Fruit fly (Drosophila melanogaster) whole organism, embryonic: ENCODE results near the gene Rfx.

ENCODE experiments used
- BEAF-32 ChIP-seq: fragments of 200-800 bp; sonication (Bioruptor generic); optimal IDR thresholded peaks from 3 replicates; lab custom pipeline; 2017; ENCODE audit warnings: missing biosample characterization, missing genetic modification characterization, mild to moderate bottlenecking, moderate library complexity, missing genetic modification reagents
- CG1024 ChIP-seq: fragments of 200-800 bp; sonication (Bioruptor generic); IDR thresholded peaks from 2 replicates; pipeline ENCODE4 v1.3.6; 2022; ENCODE audit warnings: missing biosample characterization, missing genetic modification characterization
- CG10431 ChIP-seq: fragments of 200-800 bp; sonication (Bioruptor generic); optimal IDR thresholded peaks from 3 replicates; lab custom pipeline; 2018; ENCODE audit warnings: missing biosample characterization, mild to moderate bottlenecking, missing genetic modification characterization
- CG11398 ChIP-seq: fragments of 200-800 bp; sonication (Bioruptor generic); optimal IDR thresholded peaks from 2 replicates; lab custom pipeline; 2016; ENCODE audit warnings: missing biosample characterization, missing genetic modification characterization
- CG11695 ChIP-seq: fragments of 200-800 bp; sonication (Bioruptor generic); IDR thresholded peaks from 3 replicates; pipeline ENCODE4 v1.3.6; 2022; ENCODE audit warnings: missing biosample characterization, missing genetic modification characterization
- CG13123 ChIP-seq: fragments of 200-800 bp; sonication (Bioruptor generic); optimal IDR thresholded peaks from 2 replicates; lab custom pipeline; 2016; ENCODE audit warnings: missing biosample characterization, missing genetic modification characterization
- CG13894 ChIP-seq: fragments of 200-800 bp; sonication (Bioruptor generic); optimal IDR thresholded peaks from 3 replicates; lab custom pipeline; 2018; ENCODE audit warnings: missing biosample characterization, mild to moderate bottlenecking, missing genetic modification characterization, moderate library complexity
- CG14014 ChIP-seq: fragments of 200-800 bp; sonication (Bioruptor generic); IDR thresholded peaks from 2 replicates; pipeline ENCODE4 v1.3.6; 2022; ENCODE audit warnings: missing biosample characterization, missing genetic modification characterization
- CG1529 ChIP-seq: fragments of 200-800 bp; sonication (Bioruptor generic); optimal IDR thresholded peaks from 3 replicates; lab custom pipeline; 2018; ENCODE audit warnings: missing biosample characterization, missing genetic modification characterization
- CG17385 ChIP-seq: fragments of 200-800 bp; sonication (Bioruptor generic); optimal IDR thresholded peaks from 3 replicates; lab custom pipeline; 2018; ENCODE audit warnings: missing biosample characterization, mild to moderate bottlenecking, missing genetic modification characterization
- CG18619 ChIP-seq: fragments of 200-800 bp; sonication (Bioruptor generic); optimal IDR thresholded peaks from 3 replicates; lab custom pipeline; 2017; ENCODE audit warnings: missing biosample characterization, mild to moderate bottlenecking, missing genetic modification characterization
- CG31365 ChIP-seq: fragments of 200-800 bp; sonication (Bioruptor generic); optimal IDR thresholded peaks from 2 replicates; lab custom pipeline; 2018; ENCODE audit warnings: missing biosample characterization, mild to moderate bottlenecking, missing genetic modification characterization
- CG32767 ChIP-seq: fragments of 200-800 bp; sonication (Bioruptor generic); IDR thresholded peaks from 2 replicates; pipeline ENCODE4 v1.3.6; 2022; ENCODE audit warnings: missing biosample characterization, missing genetic modification characterization
- CG4282 ChIP-seq: fragments of 200-800 bp; sonication (Bioruptor generic); optimal IDR thresholded peaks from 2 replicates; lab custom pipeline; 2016; ENCODE audit warnings: missing biosample characterization, missing genetic modification characterization
- CG5245 ChIP-seq: fragments of 200-800 bp; sonication (Bioruptor generic); optimal IDR thresholded peaks from 3 replicates; lab custom pipeline; 2016; ENCODE audit warnings: missing biosample characterization, missing genetic modification characterization
- CG6683 ChIP-seq: fragments of 200-800 bp; sonication (Bioruptor generic); optimal IDR thresholded peaks from 2 replicates; lab custom pipeline; 2017; ENCODE audit warnings: missing biosample characterization, mild to moderate bottlenecking, missing genetic modification characterization, missing genetic modification reagents
- CG7271 ChIP-seq: fragments of 200-800 bp; sonication (Bioruptor generic); optimal IDR thresholded peaks from 2 replicates; lab custom pipeline; 2018; ENCODE audit warnings: missing biosample characterization, mild to moderate bottlenecking, missing genetic modification characterization, moderate library complexity
- CG7745 ChIP-seq: fragments of 200-800 bp; sonication (Bioruptor generic); optimal IDR thresholded peaks from 2 replicates; lab custom pipeline; 2018; ENCODE audit warnings: missing biosample characterization, mild to moderate bottlenecking, missing genetic modification characterization, moderate library complexity
- CG8359 ChIP-seq: fragments of 200-800 bp; sonication (Bioruptor generic); optimal IDR thresholded peaks from 2 replicates; lab custom pipeline; 2017; ENCODE audit warnings: missing biosample characterization, mild to moderate bottlenecking, missing genetic modification characterization, borderline replicate concordance
- CG8478 ChIP-seq: fragments of >200 bp; optimal IDR thresholded peaks from 2 replicates; lab custom pipeline; 2018
- CG9876 ChIP-seq: fragments of 200-800 bp; sonication (Bioruptor generic); optimal IDR thresholded peaks from 2 replicates; lab custom pipeline; 2016; ENCODE audit warnings: missing biosample characterization, missing genetic modification characterization
- Dbx ChIP-seq: fragments of 200-800 bp; sonication (Bioruptor generic); IDR thresholded peaks from 3 replicates; pipeline ENCODE4 v1.3.6; 2022; ENCODE audit warnings: missing biosample characterization, missing genetic modification characterization
- Dp ChIP-seq: fragments of 200-800 bp; sonication (Bioruptor generic); optimal IDR thresholded peaks from 2 replicates; lab custom pipeline; 2018; ENCODE audit warnings: missing biosample characterization, mild to moderate bottlenecking, missing genetic modification characterization, moderate library complexity
- H15 ChIP-seq: fragments of 200-800 bp; sonication (Bioruptor generic); IDR thresholded peaks from 3 replicates; pipeline ENCODE4 v1.3.6; 2022; ENCODE audit warnings: missing biosample characterization, missing genetic modification characterization
- Hr39 ChIP-seq: fragments of >200 bp; optimal IDR thresholded peaks from 2 replicates; lab custom pipeline; 2017
- Med ChIP-seq: fragments of 200-800 bp; sonication (Bioruptor generic); peaks from one replicate; lab custom pipeline; 2016; ENCODE audit warnings: missing biosample characterization, missing genetic modification characterization, mild to moderate bottlenecking, inconsistent platforms, moderate library complexity
- NC2β ChIP-seq: fragments of 200-800 bp; sonication (Bioruptor generic); optimal IDR thresholded peaks from 2 replicates; lab custom pipeline; 2016; ENCODE audit warnings: missing biosample characterization, missing genetic modification characterization
- Nf-YA ChIP-seq: fragments of 200-800 bp; sonication (Bioruptor generic); IDR thresholded peaks from 2 replicates; pipeline ENCODE4 v1.3.6; 2022; ENCODE audit warnings: missing biosample characterization, missing genetic modification characterization
- Opbp ChIP-seq: fragments of 200-800 bp; sonication (Bioruptor generic); IDR thresholded peaks from 3 replicates; pipeline ENCODE4 v1.3.6; 2022; ENCODE audit warnings: missing biosample characterization, missing genetic modification characterization; ENCODE audit not compliant: partially characterized antibody
- Rfx ChIP-seq: fragments of 200-800 bp; sonication (Bioruptor generic); IDR thresholded peaks from 2 replicates; pipeline ENCODE4 v1.3.6; 2022; ENCODE audit warnings: missing biosample characterization, missing genetic modification characterization
- Sin3A ChIP-seq: fragments of >200 bp; optimal IDR thresholded peaks from 2 replicates; lab custom pipeline; 2018
- bsh ChIP-seq, 2 experiments: fragments of 200-800 bp; sonication (Bioruptor generic); optimal IDR thresholded peaks; 2 replicates each; lab custom pipeline; 2017 to 2018; ENCODE audit warnings: mild to moderate bottlenecking in 2 of 2, missing biosample characterization in 2 of 2, missing genetic modification characterization in 2 of 2, moderate library complexity in 1 of 2
- cwo ChIP-seq: fragments of 200-800 bp; sonication (Bioruptor generic); optimal IDR thresholded peaks from 3 replicates; lab custom pipeline; 2017; ENCODE audit warnings: missing biosample characterization, missing genetic modification characterization, mild to moderate bottlenecking, moderate library complexity, missing genetic modification reagents
- disco-r ChIP-seq: fragments of 200-800 bp; sonication (Bioruptor generic); optimal IDR thresholded peaks from 2 replicates; lab custom pipeline; 2016; ENCODE audit warnings: missing biosample characterization, missing genetic modification characterization
- eve ChIP-seq, 2 experiments: fragments of >200 bp; optimal IDR thresholded peaks; 2 replicates each; lab custom pipeline; 2017; ENCODE audit warnings: missing biosample characterization in 2 of 2, missing genetic modification characterization in 2 of 2
- fd96Cb ChIP-seq: fragments of 200-800 bp; sonication (Bioruptor generic); optimal IDR thresholded peaks from 2 replicates; lab custom pipeline; 2018; ENCODE audit warnings: missing biosample characterization, mild to moderate bottlenecking, missing genetic modification characterization, moderate library complexity
- kah ChIP-seq: fragments of 200-800 bp; sonication (Bioruptor generic); optimal IDR thresholded peaks from 2 replicates; lab custom pipeline; 2018; ENCODE audit warnings: missing biosample characterization, mild to moderate bottlenecking, missing genetic modification characterization
- lilli ChIP-seq: fragments of 200-800 bp; sonication (Bioruptor generic); optimal IDR thresholded peaks from 3 replicates; lab custom pipeline; 2016; ENCODE audit warnings: missing biosample characterization, missing genetic modification characterization
- lov ChIP-seq, 2 experiments: fragments of 200-800 bp in 1 of 2; fragments of >200 bp in 1 of 2; sonication (Bioruptor generic) in 1 of 2; IDR thresholded peaks in 1 of 2; optimal IDR thresholded peaks in 1 of 2; 2 replicates in 1 of 2; 3 replicates in 1 of 2; pipeline versions ENCODE4 v1.3.6 to Lab custom; 2017 to 2022; ENCODE audit warnings: missing biosample characterization in 1 of 2, missing genetic modification characterization in 1 of 2
- nmo ChIP-seq: fragments of 200-800 bp; sonication (Bioruptor generic); optimal IDR thresholded peaks from 2 replicates; lab custom pipeline; 2018; ENCODE audit warnings: missing biosample characterization, mild to moderate bottlenecking, missing genetic modification characterization, moderate library complexity
- pnt ChIP-seq: fragments of 200-800 bp; sonication (Bioruptor generic); optimal IDR thresholded peaks from 3 replicates; lab custom pipeline; 2016; ENCODE audit warnings: missing biosample characterization, missing genetic modification characterization
- prd ChIP-seq, 3 experiments: fragments of >200 bp in 2 of 3; fragments of 200-800 bp in 1 of 3; sonication (Bioruptor generic) in 1 of 3; optimal IDR thresholded peaks in 2 of 3; IDR thresholded peaks in 1 of 3; 2 replicates in 2 of 3; 3 replicates in 1 of 3; pipeline versions ENCODE4 v1.3.6 to Lab custom; 2017 to 2022; ENCODE audit warnings: missing biosample characterization in 1 of 3, missing genetic modification characterization in 1 of 3
- sc ChIP-seq, 3 experiments: fragments of >200 bp in 2 of 3; fragments of 200-800 bp in 1 of 3; sonication (Bioruptor generic) in 1 of 3; optimal IDR thresholded peaks; 2 replicates in 2 of 3; 3 replicates in 1 of 3; lab custom pipeline; 2017; ENCODE audit warnings: mild to moderate bottlenecking in 1 of 3, missing biosample characterization in 1 of 3, missing genetic modification characterization in 1 of 3, missing genetic modification reagents in 1 of 3
- shn ChIP-seq: fragments of 200-800 bp; sonication (Bioruptor generic); optimal IDR thresholded peaks from 3 replicates; lab custom pipeline; 2016; ENCODE audit warnings: missing biosample characterization, missing genetic modification characterization
- sisA ChIP-seq: fragments of 200-800 bp; sonication (Bioruptor generic); IDR thresholded peaks from 2 replicates; pipeline ENCODE4 v1.3.6; 2022; ENCODE audit warnings: missing biosample characterization, missing genetic modification characterization
- slbo ChIP-seq: fragments of 200-800 bp; sonication (Bioruptor generic); IDR thresholded peaks from 2 replicates; pipeline ENCODE4 v1.3.6; 2022; ENCODE audit warnings: missing biosample characterization, missing genetic modification characterization
- tgo ChIP-seq: fragments of 200-800 bp; sonication (Bioruptor generic); IDR thresholded peaks from 3 replicates; pipeline ENCODE4 v1.3.6; 2022; ENCODE audit warnings: missing biosample characterization, missing genetic modification characterization
- trem ChIP-seq: fragments of 200-800 bp; optimal IDR thresholded peaks from 3 replicates; lab custom pipeline; 2019; ENCODE audit warnings: missing biosample characterization, mild to moderate bottlenecking, missing genetic modification characterization, moderate library complexity
- vfl ChIP-seq: fragments of 200-800 bp; sonication (Bioruptor generic); optimal IDR thresholded peaks from 2 replicates; lab custom pipeline; 2016; ENCODE audit warnings: missing biosample characterization, missing genetic modification characterization

The Rfx gene

DNA sequence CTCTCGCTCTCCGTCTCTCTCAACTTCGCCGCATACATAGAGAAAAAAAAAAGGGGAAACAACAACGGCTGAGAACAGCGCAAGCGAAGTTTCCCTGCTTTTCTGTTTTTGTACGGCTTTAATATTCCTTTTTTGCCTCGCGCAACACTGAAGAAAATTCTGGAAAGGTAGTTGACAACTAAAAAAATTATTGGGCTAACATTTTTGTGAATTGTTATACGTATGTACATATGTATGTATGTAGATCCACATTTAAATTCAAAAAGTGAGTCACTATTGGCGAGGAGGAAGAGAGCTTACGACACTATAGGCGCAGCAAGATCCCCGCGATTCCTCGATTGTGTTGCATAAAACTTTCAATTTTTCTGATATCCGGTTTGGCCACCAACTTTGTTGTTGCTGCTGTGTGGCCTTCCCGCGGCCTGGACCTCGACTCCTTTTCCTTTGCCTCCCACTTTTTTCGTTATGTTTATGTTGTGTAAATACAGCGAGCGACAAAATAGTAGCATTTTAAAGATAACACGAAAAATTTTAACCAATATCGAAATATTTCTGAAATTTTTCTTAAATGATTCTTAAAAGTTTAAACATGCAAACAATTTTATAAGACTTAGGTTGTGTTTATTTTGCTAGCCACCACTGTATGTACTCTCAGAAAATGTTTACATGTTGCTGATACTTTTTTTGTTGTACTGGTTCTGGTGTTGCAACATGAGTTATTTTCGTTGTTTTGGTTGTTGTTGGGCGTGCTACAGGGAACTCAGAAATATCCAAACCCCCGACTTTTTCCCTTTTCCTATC, 21.1 kb downstream of the Rfx start (continued):
- no peak for TF ChIP-seq slbo (GFP tag; lab: Robert Waterston, UW)
- TF ChIP-seq CG31365 (tag; lab: Kevin White, UChicago): peak; percentile 34
- TF ChIP-seq Med: peak; percentile 93
- TF ChIP-seq CG1529 (GFP tag; lab: Kevin White, UChicago): peak; percentile 70
- TF ChIP-seq BEAF-32 (GFP tag; lab: Kevin White, UChicago): no peak
- TF ChIP-seq fd96Cb (tag; lab: Kevin White, UChicago): peak; percentile 84
- no peak for TF ChIP-seq CG10431
- peak; percentile 76 for TF ChIP-seq disco-r (GFP tag; lab: Kevin White, UChicago)
- TF ChIP-seq CG13894 (tag; lab: Kevin White, UChicago): peak; percentile 97
- no peak for TF ChIP-seq Sin3A (lab: Kevin White, UChicago)
- peak; percentile 28 for TF ChIP-seq CG5245 (GFP tag; lab: Kevin White, UChicago)
- TF ChIP-seq cwo (GFP tag; lab: Kevin White, UChicago): peak; percentile 92
- peak; percentile 19 for TF ChIP-seq CG13123 (GFP tag; lab: Kevin White, UChicago)
- no peak for TF ChIP-seq eve (GFP tag; optimal IDR thresholded peaks at IDR 0.05; lab: Kevin White, UChicago)
- peak; percentile 20 for TF ChIP-seq CG9876 (GFP tag; lab: Kevin White, UChicago)
- no peak for TF ChIP-seq CG32767 (GFP tag; lab: Robert Waterston, UW)
- TF ChIP-seq CG1024 (GFP tag; lab: Robert Waterston, UW): no peak
- peak; percentile 64 for TF ChIP-seq CG4282 (GFP tag; lab: Kevin White, UChicago)
- TF ChIP-seq lov (optimal IDR thresholded peaks at IDR 0.05; lab: Kevin White, UChicago): no peak
- no peak for TF ChIP-seq lov (GFP tag; IDR thresholded peaks at IDR 0.05; lab: Robert Waterston, UW)
- TF ChIP-seq CG18619 (GFP tag; lab: Kevin White, UChicago): peak; percentile 77
- no peak for TF ChIP-seq Dbx (GFP tag; lab: Robert Waterston, UW)
- no peak for TF ChIP-seq sisA
- TF ChIP-seq NC2β: peak; percentile 79
- no peak for TF ChIP-seq CG7745
- no peak for TF ChIP-seq CG14014 (GFP tag; lab: Robert Waterston, UW)
- TF ChIP-seq nmo: peak; percentile 84
- TF ChIP-seq Dp: no peak
- peak; percentile 54 for TF ChIP-seq pnt (GFP tag; lab: Kevin White, UChicago)
- TF ChIP-seq CG6683 (GFP tag; lab: Kevin White, UChicago): peak; percentile 65
- peak; percentile 80 for TF ChIP-seq CG17385 (GFP tag; lab: Kevin White, UChicago)
- no peak for TF ChIP-seq prd (optimal IDR thresholded peaks at IDR 0.05; lab: Kevin White, UChicago)
- no peak for TF ChIP-seq prd (GFP tag; IDR thresholded peaks at IDR 0.05; lab: Robert Waterston, UW)
- peak; percentile 26 for TF ChIP-seq kah (GFP tag; lab: Kevin White, UChicago)
- TF ChIP-seq lilli (GFP tag; lab: Kevin White, UChicago): peak; percentile 83
- peak; percentile 34 for TF ChIP-seq vfl (GFP tag; lab: Kevin White, UChicago)
- TF ChIP-seq H15 (GFP tag; lab: Robert Waterston, UW): no peak
- peak; percentile 65 for TF ChIP-seq shn (GFP tag; lab: Kevin White, UChicago)
- TF ChIP-seq bsh (GFP tag; optimal IDR thresholded peaks at IDR 0.05; lab: Kevin White, UChicago): peak; percentile 84 to 87
- TF ChIP-seq tgo (GFP tag; lab: Robert Waterston, UW): no peak
- TF ChIP-seq CG8478 (lab: Kevin White, UChicago): no peak
- TF ChIP-seq Rfx: no peak
- TF ChIP-seq Nf-YA (GFP tag; lab: Robert Waterston, UW): no peak
- no peak for TF ChIP-seq Hr39
- TF ChIP-seq trem: peak; percentile 75
- TF ChIP-seq CG7271 (tag; lab: Kevin White, UChicago): peak; percentile 83
- TF ChIP-seq Opbp (GFP tag; lab: Robert Waterston, UW): no peak
- peak; percentile 24 for TF ChIP-seq CG8359 (GFP tag; lab: Kevin White, UChicago)
- TF ChIP-seq CG11398 (GFP tag; lab: Kevin White, UChicago): peak; percentile 49
- no peak for TF ChIP-seq CG11695
- no peak for TF ChIP-seq sc (optimal IDR thresholded peaks at IDR 0.05; lab: Kevin White, UChicago)
- peak; percentile 82 for TF ChIP-seq sc (GFP tag; optimal IDR thresholded peaks at IDR 0.05; lab: Kevin White, UChicago)
